Worm (Caenorhabditis elegans) whole organism, young adult: ENCODE results near the gene spat-3.

Experiments used
- B0261.1 ChIP-seq: sonication (generic microtip); optimal IDR thresholded peaks from 2 replicates; lab custom pipeline; 2016; ENCODE audit warnings: mild to moderate bottlenecking, missing genetic modification characterization, moderate library complexity, missing compliant biosample characterization
- F55B11.4 ChIP-seq: sonication (generic microtip); optimal IDR thresholded peaks from 2 replicates; lab custom pipeline; 2016; ENCODE audit warnings: missing compliant biosample characterization, missing genetic modification characterization, borderline replicate concordance; ENCODE audit not compliant: insufficient read depth
- T07F8.4 ChIP-seq: sonication (generic microtip); optimal IDR thresholded peaks from 2 replicates; lab custom pipeline; 2016; ENCODE audit warnings: mild to moderate bottlenecking, missing genetic modification characterization, moderate library complexity, missing compliant biosample characterization
- Y53F4B.3 ChIP-seq: fragments of 200-800 bp; sonication (Bioruptor generic); IDR thresholded peaks from 2 replicates; pipeline ENCODE4 v1.3.6; 2022; ENCODE audit warnings: missing genetic modification reagents, missing genetic modification characterization, missing compliant biosample characterization
- aptf-2 ChIP-seq: fragments of 200-800 bp; sonication (Bioruptor generic); conservative IDR thresholded peaks from 2 replicates; pipeline ENCODE4 v1.3.6; 2022; ENCODE audit warnings: missing genetic modification reagents, missing genetic modification characterization, missing compliant biosample characterization
- attf-3 ChIP-seq: fragments of 200-800 bp; sonication (Bioruptor generic); conservative IDR thresholded peaks from 2 replicates; pipeline ENCODE4 v1.3.6; 2022; ENCODE audit warnings: missing genetic modification reagents, missing genetic modification characterization, missing compliant biosample characterization
- cebp-1 ChIP-seq, 2 experiments: fragments of 200-800 bp in 1 of 2; sonication (Bioruptor generic) in 1 of 2; sonication (generic microtip) in 1 of 2; IDR thresholded peaks in 1 of 2; optimal IDR thresholded peaks in 1 of 2; 2 replicates each; pipeline versions ENCODE4 v1.3.6 to Lab custom; 2017 to 2022; ENCODE audit warnings: missing compliant biosample characterization in 2 of 2, missing genetic modification characterization in 2 of 2, mild to moderate bottlenecking in 1 of 2, missing genetic modification reagents in 1 of 2, moderate library complexity in 1 of 2
- gei-17 ChIP-seq: fragments of 200-800 bp; sonication (Bioruptor generic); optimal IDR thresholded peaks from 2 replicates; lab custom pipeline; 2018; ENCODE audit warnings: mild to moderate bottlenecking, missing genetic modification characterization, missing compliant biosample characterization
- hlh-12 ChIP-seq: sonication (generic microtip); optimal IDR thresholded peaks from 2 replicates; lab custom pipeline; 2016; ENCODE audit warnings: missing genetic modification characterization, missing compliant biosample characterization
- hmg-1.2 ChIP-seq: fragments of 200-800 bp; sonication (Bioruptor generic); IDR thresholded peaks from 2 replicates; pipeline ENCODE4 v1.3.6; 2022; ENCODE audit warnings: missing genetic modification reagents, missing genetic modification characterization, missing compliant biosample characterization
- hmg-20 ChIP-seq: fragments of 200-800 bp; sonication (Bioruptor generic); IDR thresholded peaks from 2 replicates; pipeline ENCODE4 v1.3.6; 2022; ENCODE audit warnings: missing genetic modification reagents, missing genetic modification characterization, missing compliant biosample characterization
- lin-26 ChIP-seq: fragments of 200-800 bp; sonication (Bioruptor generic); IDR thresholded peaks from 2 replicates; pipeline ENCODE4 v1.3.6; 2022; ENCODE audit warnings: missing genetic modification reagents, missing genetic modification characterization, missing compliant biosample characterization
- madf-8 ChIP-seq: fragments of 200-800 bp; sonication (Bioruptor generic); conservative IDR thresholded peaks from 2 replicates; pipeline ENCODE4 v1.3.6; 2022; ENCODE audit warnings: missing genetic modification reagents, missing genetic modification characterization, missing compliant biosample characterization
- nfya-1 ChIP-seq: sonication (generic microtip); optimal IDR thresholded peaks from 2 replicates; lab custom pipeline; 2017; ENCODE audit warnings: antibody characterized with exemption, missing compliant biosample characterization, missing genetic modification characterization, borderline replicate concordance; ENCODE audit not compliant: insufficient read depth
- nhr-80 ChIP-seq: sonication (generic microtip); optimal IDR thresholded peaks from 2 replicates; lab custom pipeline; 2016; ENCODE audit warnings: missing genetic modification characterization, missing compliant biosample characterization
- nhr-90 ChIP-seq: sonication (generic microtip); optimal IDR thresholded peaks from 2 replicates; lab custom pipeline; 2016; ENCODE audit warnings: missing genotype, mild to moderate bottlenecking, missing genetic modification characterization, missing compliant biosample characterization
- snpc-3.4 ChIP-seq: sonication (generic microtip); optimal IDR thresholded peaks from 2 replicates; lab custom pipeline; 2017; ENCODE audit warnings: missing genetic modification characterization, mild to moderate bottlenecking, missing compliant biosample characterization, antibody characterized with exemption, moderate library complexity, missing genotype, missing genetic modification reagents
- snpc-4 ChIP-seq, 5 experiments: fragments of 150-350 bp in 1 of 5; sonication (generic microtip) in 4 of 5; optimal IDR thresholded peaks; 2 replicates each; lab custom pipeline; 2014 to 2018; ENCODE audit warnings: missing genetic modification characterization in 5 of 5, missing biosample characterization in 3 of 5, antibody characterized with exemption in 2 of 5, mild to moderate bottlenecking in 2 of 5, missing compliant biosample characterization in 2 of 5, missing genotype in 2 of 5, moderate library complexity in 2 of 5, missing genetic modification reagents in 1 of 5
- ztf-26 ChIP-seq: sonication (generic microtip); optimal IDR thresholded peaks from 2 replicates; lab custom pipeline; 2017; ENCODE audit warnings: missing genetic modification characterization, missing compliant biosample characterization

The spat-3 gene

ce11 chrX:4549853-4550596 lies 55.7 kb downstream of the spat-3 start, which contains the start of gene C07A12.18:
C07A12.18 (minus strand) TSS chrX:4549903.
- TF ChIP-seq hmg-1.2 (no peak), madf-8 (GFP tag; lab: Robert Waterston, UW) (no peak), cebp-1 (GFP tag; IDR thresholded peaks at IDR 0.05; lab: Robert Waterston, UW) (peak; percentile 57; the same call in 1 of the 2 replicates), cebp-1 (tag; optimal IDR thresholded peaks at IDR 0.05; lab: Kevin White, UChicago) (no peak)

ce11 chrX:4548929-4549328 lies 56.8 kb downstream of the spat-3 start:
- TF ChIP-seq snpc-3.4 (tag; lab: Kevin White, UChicago) (no peak), T07F8.4 (tag; lab: Kevin White, UChicago) (no peak), attf-3 (GFP tag; lab: Robert Waterston, UW) (no peak), ztf-26 (no peak), Y53F4B.3 (no peak), nfya-1 (tag; lab: Kevin White, UChicago) (no peak), nhr-80 (no peak), madf-8 (GFP tag; lab: Robert Waterston, UW) (no peak), nhr-90 (tag; lab: Kevin White, UChicago) (no peak), gei-17 (no peak), hmg-20 (GFP tag; lab: Robert Waterston, UW) (no peak), B0261.1 (no peak), lin-26 (no peak), aptf-2 (no peak), F55B11.4 (tag; lab: Kevin White, UChicago) (no peak), hlh-12 (tag; lab: Kevin White, UChicago) (no peak), snpc-4 (GFP tag; optimal IDR thresholded peaks at IDR 0.05; lab: Kevin White, UChicago) (no peak), snpc-4 (tag; optimal IDR thresholded peaks at IDR 0.05; lab: Kevin White, UChicago) (no peak)
